ENCODE assay signal across 3 fruit fly cellular contexts in genomic region chr3R:20796949-20797348, dm6.
TF ChIP-seq lines count a peak whose summit lies in the region.

No protein-coding gene starts in this region.

- no peak for TF ChIP-seq CTCF in whole organism, embryonic (GFP tag; optimal IDR thresholded peaks at IDR 0.05; lab: Kevin White, UChicago)

TF ChIP-seq in whole organism, adult, 20 proteins besides CTCF, POLR2A, EP300 and RAD21:
- TF ChIP-seq kay (GFP tag; lab: Kevin White, UChicago; ENCODE audit: borderline replicate concordance) (peak; percentile 69), Mnt (GFP tag; optimal IDR thresholded peaks at IDR 0.05; lab: Kevin White, UChicago) (no peak)

TF ChIP-seq in whole organism, embryonic, 481 proteins besides CTCF, POLR2A, EP300 and RAD21:
- TF ChIP-seq Ets65A (GFP tag; lab: Kevin White, UChicago) (peak; percentile 60), Antp (GFP tag; optimal IDR thresholded peaks at IDR 0.05; lab: Kevin White, UChicago) (no peak)

TF ChIP-seq in whole organism, prepupa, 60 proteins besides CTCF, POLR2A, EP300 and RAD21:
- TF ChIP-seq Smox (GFP tag; optimal IDR thresholded peaks at IDR 0.05; lab: Kevin White, UChicago) (no peak), Hr4 (GFP tag; optimal IDR thresholded peaks at IDR 0.05; lab: Kevin White, UChicago) (no peak), CG8319 (GFP tag; optimal IDR thresholded peaks at IDR 0.05; lab: Kevin White, UChicago) (no peak), CG31627 (GFP tag; optimal IDR thresholded peaks at IDR 0.05; lab: Kevin White, UChicago) (no peak), CG8632 (GFP tag; optimal IDR thresholded peaks at IDR 0.05; lab: Kevin White, UChicago) (no peak), svp (GFP tag; lab: Kevin White, UChicago) (peak; percentile 93)
